Fruit fly (Drosophila melanogaster): ENCODE results near the gene ppk17.

Gene ppk17

DNA sequence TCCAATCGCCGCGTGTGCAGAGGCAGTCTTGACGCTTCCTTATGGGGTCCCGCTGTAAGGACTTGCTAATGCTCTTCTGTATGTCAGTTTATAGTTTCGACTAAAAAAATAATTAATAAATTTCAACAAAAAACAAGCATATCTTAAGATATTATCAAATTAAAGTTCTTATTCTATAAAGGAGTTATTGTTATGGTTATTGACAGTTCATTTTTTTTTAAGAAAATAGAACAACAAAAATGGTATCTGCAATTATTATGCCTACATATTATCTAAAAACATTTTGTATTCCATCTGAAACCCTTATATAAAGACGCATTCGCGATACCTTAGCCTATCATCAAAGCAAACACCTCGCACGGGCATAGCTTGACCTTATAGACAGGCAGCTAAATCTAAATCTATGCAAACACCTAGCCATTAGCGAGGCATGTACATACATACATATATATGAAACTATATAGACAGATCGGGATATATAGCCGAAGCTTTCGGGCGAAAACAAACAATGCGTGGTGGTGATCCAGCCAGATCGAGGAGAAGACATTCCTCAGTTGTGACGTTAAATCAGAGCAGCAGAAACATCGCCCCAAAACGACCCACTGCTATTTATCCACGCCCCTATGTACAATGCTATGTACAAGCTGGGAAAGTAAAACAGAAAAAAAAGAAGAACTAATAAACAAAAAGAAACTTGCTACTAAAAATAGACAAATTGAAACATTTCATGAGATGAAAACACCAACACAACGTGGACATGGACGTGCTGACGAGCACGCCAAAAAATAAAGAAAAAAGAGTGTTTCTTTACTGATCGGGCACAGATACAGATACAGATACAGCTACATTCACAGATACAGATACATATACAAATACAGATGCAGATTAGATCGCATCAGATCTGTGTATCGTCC lies at the start of gene ppk17:
Gene ppk17, minus strand, starts transcription at position 51 of the 914 bp plus-strand sequence.
- no peak for TF ChIP-seq CG17801 (GFP tag; optimal IDR thresholded peaks at IDR 0.05; ENCODE audit: partially characterized antibody)

dm6 chr2L:16808752-16809151 lies 48.4 kb upstream of the ppk17 start:
- TF ChIP-seq CG17801 (GFP tag; optimal IDR thresholded peaks at IDR 0.05; ENCODE audit: partially characterized antibody), result no peak

dm6 chr2L:16804376-16804934 lies 44.1 kb upstream of the ppk17 start, which contains the start of gene CG13272:
Gene CG13272, plus strand, starts transcription at chr2L:16804884.
- no peak for TF ChIP-seq CG17801 (GFP tag; optimal IDR thresholded peaks at IDR 0.05; ENCODE audit: partially characterized antibody)

DNA sequence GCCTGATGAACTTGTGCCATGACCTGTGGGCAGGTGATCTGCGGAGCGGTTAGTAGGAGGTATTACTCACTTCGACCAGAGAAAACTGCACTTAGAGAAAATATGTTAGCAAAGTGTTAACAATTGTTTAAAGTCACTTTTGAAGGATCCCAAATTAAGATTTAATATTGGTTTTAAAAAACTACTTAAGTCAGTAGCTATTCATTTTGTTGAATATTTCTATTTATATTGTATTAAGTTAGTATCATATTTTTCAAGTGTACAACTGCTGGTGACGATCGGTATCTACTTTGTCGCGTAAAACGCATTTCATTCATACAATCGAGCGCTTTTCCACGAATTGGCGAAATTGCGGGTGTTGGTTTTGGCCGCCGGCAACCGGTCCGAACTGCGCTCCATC lies 43.3 kb upstream of the ppk17 start:
- TF ChIP-seq CG17801 (GFP tag; optimal IDR thresholded peaks at IDR 0.05; ENCODE audit: partially characterized antibody), result no peak

DNA sequence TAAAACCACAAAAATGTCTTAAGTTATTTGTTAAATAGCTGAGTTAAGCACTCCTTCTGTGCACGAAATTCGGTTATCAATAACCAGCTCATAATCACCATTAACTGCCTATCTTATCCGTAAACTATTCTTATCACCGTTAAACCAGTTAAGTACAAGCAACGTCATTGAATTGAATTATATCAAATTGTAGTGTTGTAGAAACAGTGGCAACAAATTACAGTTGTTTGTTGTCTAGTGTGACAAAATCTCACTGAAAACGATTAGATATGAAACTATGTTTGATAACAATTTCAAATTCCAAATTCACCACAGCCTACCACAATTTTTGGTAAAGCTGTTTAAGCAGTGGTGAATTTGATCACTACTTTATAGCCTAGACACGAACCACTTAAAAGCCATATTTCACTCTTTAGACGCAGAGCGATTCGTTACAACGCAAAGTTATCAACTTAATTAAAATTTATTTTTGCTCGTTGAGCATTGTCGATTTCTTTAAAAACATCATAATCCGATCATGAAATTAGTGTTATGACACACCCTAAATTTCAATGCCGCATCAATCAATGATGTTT lies 41.3 kb upstream of the ppk17 start:
- TF ChIP-seq CG17801 (GFP tag; optimal IDR thresholded peaks at IDR 0.05; ENCODE audit: partially characterized antibody), result no peak

DNA sequence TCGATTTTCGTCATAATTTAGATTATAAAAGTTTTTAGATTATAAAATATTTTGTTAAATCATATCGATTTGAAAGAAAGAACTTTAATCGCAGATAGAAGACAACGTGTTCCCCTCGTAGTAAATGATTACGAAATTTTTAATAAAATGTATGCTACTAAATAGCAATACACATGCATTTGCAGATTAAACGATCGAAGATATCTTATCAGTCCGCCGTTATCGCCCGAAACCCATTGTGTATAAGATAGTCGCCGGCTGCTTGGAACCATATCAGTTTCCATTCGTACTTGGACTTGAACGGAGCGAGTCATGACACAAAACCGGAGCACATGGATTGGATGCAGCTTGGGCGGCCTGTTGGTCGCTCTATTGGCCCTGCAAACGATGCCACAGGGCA lies 39.1 kb upstream of the ppk17 start:
- no peak for TF ChIP-seq CG17801 (GFP tag; optimal IDR thresholded peaks at IDR 0.05; ENCODE audit: partially characterized antibody)

- TF ChIP-seq CG17801 (GFP tag; optimal IDR thresholded peaks at IDR 0.05; ENCODE audit: partially characterized antibody), result no peak
Observed at dm6 chr2L:16798705-16799104, 38.4 kb upstream of the ppk17 start, which contains the start of gene Ugt37D1. Gene Ugt37D1, plus strand, starts transcription at chr2L:16799025.

DNA sequence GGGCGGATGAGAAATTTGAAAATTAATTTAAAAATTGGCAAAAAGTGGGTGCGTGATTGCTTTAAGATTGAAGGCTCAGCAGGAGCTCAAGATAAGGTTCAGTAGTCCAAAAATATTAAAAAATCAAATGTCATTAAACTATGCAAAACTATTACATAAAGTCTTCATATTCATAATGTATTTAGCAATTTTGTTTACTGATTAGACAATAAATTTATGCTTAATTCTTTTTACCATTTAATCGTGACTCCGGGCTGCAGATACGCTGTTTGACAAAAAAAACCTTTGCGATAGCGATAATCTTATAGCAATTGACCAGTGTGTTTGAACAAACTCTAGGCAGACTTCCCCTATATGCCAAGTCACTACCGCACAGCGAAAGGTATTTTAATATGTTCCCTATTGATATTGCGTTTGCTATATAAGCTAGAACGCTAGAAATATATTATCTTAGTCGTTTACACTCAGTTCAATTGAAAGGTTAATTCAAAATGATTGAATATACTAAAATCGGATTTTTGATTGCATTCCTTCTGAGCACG lies 35.8 kb upstream of the ppk17 start, which contains the start of gene Ugt37E1:
Gene Ugt37E1, plus strand, starts transcription at position 492 of the 542 bp plus-strand sequence.
- no peak for TF ChIP-seq CG17801 (GFP tag; optimal IDR thresholded peaks at IDR 0.05; ENCODE audit: partially characterized antibody)

DNA sequence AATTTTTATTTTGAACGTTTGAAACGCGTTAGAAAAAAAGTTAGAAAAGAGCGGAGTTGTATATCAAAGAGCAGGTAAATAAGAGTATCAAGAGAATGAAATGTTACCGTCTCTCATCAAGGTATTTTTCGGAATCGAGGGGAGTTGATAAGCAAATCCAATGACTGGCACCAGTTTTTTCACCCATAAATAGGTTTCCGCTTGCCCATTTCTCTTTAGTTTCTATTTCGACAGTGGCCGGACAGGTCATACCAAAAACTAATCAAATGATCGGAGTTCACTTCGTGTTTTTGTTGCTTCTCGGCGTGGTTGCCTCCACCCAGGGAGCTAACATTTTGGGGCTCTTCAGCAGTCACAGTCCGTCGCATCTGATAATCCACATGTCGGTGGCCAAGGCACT lies 33.6 kb upstream of the ppk17 start, which contains the start of gene Ugt37C2:
Gene Ugt37C2, plus strand, starts transcription at position 242 of the 400 bp plus-strand sequence.
- no peak for TF ChIP-seq CG17801 (GFP tag; optimal IDR thresholded peaks at IDR 0.05; ENCODE audit: partially characterized antibody)

DNA sequence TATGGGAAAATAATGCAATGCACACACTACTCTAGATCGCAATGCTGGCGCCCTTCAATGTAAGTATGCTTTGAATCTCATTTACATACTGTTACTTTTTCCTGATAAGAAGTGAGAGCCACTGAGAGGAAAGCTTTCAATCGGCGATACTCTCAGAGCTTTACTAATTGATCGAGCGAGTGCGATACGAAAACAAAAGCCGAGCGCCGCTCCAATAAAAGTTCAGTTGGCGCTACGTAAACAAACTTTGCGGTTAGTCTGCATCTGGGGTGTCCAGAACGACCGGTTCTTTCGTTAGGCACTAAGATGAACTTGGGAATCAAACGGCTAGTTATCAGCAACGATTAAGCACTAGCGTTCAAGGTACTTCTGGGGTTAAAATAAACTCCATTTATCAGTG lies 31.0 kb upstream of the ppk17 start, which contains the start of gene CG17928:
Gene CG17928, plus strand, starts transcription at position 224 of the 400 bp plus-strand sequence.
- no peak for TF ChIP-seq CG17801 (GFP tag; optimal IDR thresholded peaks at IDR 0.05; ENCODE audit: partially characterized antibody)

DNA sequence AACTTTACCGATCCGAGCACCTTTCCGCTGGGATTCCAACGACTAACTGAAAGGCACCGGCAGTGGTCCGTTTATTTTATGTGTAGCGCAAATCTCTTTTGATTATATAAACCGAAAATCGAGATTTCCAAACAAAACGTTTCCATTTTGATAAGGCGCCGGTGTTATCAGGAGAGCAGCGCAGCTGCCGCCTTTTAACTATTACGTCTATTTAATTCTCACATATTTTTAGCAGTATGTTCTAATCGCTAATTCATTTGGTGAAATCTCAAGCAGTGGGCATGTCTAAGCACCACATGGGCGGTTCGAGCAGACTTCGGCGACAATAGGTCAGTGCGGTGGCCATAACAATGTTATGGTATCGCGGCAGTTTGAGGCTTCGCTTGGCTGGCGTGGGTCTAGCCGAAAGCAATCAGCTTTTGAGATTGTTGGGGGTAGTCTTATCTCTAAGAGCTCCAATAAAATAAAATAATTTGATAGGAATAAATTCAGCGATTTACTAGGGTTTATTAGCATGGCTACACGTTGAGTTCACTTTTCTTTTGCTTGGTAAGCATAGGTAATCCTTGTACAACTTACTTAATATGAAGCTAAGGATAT lies 30.4 kb upstream of the ppk17 start, which contains the start of gene Cyt-b5-r:
Gene Cyt-b5-r, minus strand, starts transcription at position 51 of the 600 bp plus-strand sequence.
- TF ChIP-seq CG17801 (GFP tag; optimal IDR thresholded peaks at IDR 0.05; ENCODE audit: partially characterized antibody), result no peak

dm6 chr2L:16789880-16790279 lies 29.5 kb upstream of the ppk17 start:
- TF ChIP-seq CG17801 (GFP tag; optimal IDR thresholded peaks at IDR 0.05; ENCODE audit: partially characterized antibody), result no peak

DNA sequence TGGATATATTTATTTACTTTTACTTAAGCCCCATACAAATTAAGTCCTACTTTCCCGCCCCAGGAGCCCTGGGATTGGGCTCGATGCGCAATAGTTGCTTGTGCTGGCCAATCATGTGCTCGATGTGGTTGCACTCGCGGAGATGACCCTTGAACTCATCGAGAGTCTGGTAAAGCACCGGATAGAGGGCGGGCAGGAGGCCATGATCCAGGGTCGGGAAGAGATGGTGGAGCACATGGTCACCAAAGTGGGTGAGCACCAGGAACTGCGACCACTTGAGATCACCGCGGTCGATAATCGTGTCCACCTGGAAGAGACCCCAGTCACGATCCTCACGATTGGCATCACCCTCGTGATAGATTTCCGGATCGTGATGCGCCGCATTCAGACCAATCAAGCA lies 28.5 kb upstream of the ppk17 start:
- no peak for TF ChIP-seq CG17801 (GFP tag; optimal IDR thresholded peaks at IDR 0.05; ENCODE audit: partially characterized antibody)

DNA sequence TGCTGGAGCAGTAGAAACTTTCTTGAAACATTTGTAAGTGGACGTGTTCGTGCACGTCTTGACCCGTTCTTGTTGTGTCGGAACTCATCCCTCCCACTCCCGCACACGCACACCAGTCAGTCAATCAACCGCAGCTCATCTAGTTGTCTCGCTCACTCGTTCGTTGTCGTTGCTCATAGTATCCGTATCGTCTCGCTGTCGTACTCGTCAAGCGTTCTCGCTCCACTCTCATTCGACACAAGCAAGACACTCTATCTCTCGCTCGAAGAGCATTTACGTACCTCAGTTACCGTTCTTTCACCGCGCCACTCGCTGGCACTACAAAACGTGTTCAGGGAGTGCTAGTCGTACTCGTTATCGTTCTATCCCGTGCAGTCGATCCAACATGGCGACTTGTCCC lies 27.2 kb upstream of the ppk17 start:
- TF ChIP-seq CG17801 (GFP tag; optimal IDR thresholded peaks at IDR 0.05; ENCODE audit: partially characterized antibody), result no peak

All from ovary, adult (tissue).